Worm (Caenorhabditis elegans) whole organism, dauer: ENCODE data around the gene Y38E10A.2.

ENCODE experiments used
- unc-62 ChIP-seq: sonication (generic microtip); optimal IDR thresholded peaks from 2 replicates; lab custom pipeline; 2017; ENCODE audit warnings: missing biosample characterization, missing genetic modification reagents, missing genetic modification characterization

Gene Y38E10A.2

DNA sequence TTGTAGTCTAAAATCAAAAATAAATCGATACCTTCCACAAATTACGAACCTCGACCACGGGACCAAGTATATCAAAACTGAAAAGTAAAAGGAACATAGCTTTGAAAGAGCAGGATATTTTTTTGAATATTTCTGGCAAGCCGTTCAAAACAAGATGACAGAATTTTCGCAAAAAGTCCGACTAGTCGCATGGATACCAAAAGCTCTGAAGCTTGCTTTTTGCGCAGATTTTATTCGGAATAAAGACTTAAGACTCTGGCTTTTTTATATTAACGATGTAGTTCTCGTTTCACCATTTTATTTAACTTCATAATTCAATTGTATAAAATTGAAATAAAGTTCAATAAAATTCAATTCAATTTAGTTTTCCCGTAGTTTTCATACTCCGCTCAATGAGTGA lies at the start of gene Y38E10A.2:
Gene Y38E10A.2 (minus strand): TSS at position 101 of the 400 bp plus-strand sequence.
- TF ChIP-seq unc-62 (GFP tag; lab: Kevin White, UChicago): no peak

ce11 chrII:12622843-12623242 lies 49.4 kb upstream of the Y38E10A.2 start:
- TF ChIP-seq unc-62 (GFP tag; lab: Kevin White, UChicago): no peak

- TF ChIP-seq unc-62 (GFP tag; lab: Kevin White, UChicago): no peak
These were observed 48.6 kb upstream of the Y38E10A.2 start, which contains the start of gene nspe-8 for ce11 chrII:12621908-12622566. nspe-8 (minus strand) TSS chrII:12621958.

DNA sequence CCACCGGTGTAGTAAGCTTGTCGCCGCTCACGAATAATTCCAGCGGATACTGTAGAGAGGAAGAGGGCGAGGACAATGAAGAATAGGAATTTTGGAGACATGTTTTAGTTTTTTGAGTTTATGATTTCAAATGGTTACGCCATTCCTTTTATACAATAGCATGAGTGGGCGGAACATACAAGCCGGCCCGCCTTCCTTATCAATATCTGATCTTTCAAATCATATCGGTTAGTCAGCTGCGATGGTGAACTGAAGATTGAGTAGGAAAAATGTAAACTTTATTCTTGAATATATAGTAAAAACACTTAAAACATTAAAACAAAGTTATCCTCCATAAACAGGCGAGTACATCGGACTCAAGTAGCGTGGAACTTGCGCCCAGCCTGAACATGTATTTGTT lies 47.3 kb upstream of the Y38E10A.2 start, which contains the start of gene nspe-1:
Gene nspe-1 (minus strand): TSS at position 101 of the 400 bp plus-strand sequence.
- no peak for TF ChIP-seq unc-62 (GFP tag; lab: Kevin White, UChicago)

- TF ChIP-seq unc-62 (GFP tag; lab: Kevin White, UChicago): no peak
These were observed 45.8 kb upstream of the Y38E10A.2 start, which contains the start of gene nspe-2 for ce11 chrII:12619288-12619687. nspe-2 (minus strand) TSS chrII:12619388.

DNA sequence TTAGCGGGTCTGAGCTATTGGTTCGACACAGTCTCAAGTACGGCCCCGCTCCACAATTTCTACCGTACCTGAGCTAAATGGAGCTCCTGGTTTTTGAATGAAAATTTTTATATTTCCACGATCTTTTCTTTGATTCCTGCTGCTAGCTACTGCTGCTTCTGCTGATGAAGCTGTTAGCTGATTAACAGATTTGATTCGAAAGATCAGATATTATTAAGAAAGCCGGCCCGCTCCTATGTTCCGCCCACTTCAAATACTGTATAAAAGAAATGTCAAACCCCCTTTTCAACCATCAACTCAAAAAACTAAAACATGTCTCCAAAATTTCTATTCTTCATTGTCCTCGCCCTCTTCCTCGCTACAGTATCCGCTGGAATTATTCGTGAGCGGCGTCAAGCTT lies 44.1 kb upstream of the Y38E10A.2 start, which contains the start of gene nspe-3:
Gene nspe-3 (plus strand): TSS at position 301 of the 400 bp plus-strand sequence.
- no peak for TF ChIP-seq unc-62 (GFP tag; lab: Kevin White, UChicago)

ce11 chrII:12616081-12616480 lies 42.6 kb upstream of the Y38E10A.2 start, which contains the start of gene nspe-6:
nspe-6 (minus strand) TSS chrII:12616181.
- no peak for TF ChIP-seq unc-62 (GFP tag; lab: Kevin White, UChicago)

ce11 chrII:12615413-12615812 lies 42.0 kb upstream of the Y38E10A.2 start:
- no peak for TF ChIP-seq unc-62 (GFP tag; lab: Kevin White, UChicago)

DNA sequence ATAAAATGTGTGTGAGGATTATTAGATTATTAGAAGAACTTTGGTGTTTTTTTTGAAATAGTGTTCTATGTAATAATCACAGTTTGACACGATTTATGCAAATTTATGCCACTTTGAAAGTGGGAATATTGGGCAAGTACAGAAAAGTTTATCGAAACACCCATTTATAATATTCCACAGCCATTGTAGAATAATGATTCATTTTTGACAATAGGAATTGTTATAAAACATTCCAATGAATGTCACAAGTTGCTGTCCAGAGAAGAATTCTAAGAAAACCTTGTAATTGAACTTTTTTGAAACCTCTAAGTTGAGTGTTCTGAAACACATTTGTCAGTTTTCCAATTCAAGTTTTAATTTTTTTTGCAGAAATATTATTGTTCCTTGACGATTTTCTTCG lies 38.8 kb upstream of the Y38E10A.2 start, which contains the start of gene nspe-4:
Gene nspe-4 (plus strand): TSS at position 301 of the 400 bp plus-strand sequence.
- TF ChIP-seq unc-62 (GFP tag; lab: Kevin White, UChicago): no peak

ce11 chrII:12608653-12609052 lies 35.2 kb upstream of the Y38E10A.2 start, which contains the start of gene Y38E10A.9:
Y38E10A.9 (plus strand) TSS chrII:12608953.
- TF ChIP-seq unc-62 (GFP tag; lab: Kevin White, UChicago): no peak

DNA sequence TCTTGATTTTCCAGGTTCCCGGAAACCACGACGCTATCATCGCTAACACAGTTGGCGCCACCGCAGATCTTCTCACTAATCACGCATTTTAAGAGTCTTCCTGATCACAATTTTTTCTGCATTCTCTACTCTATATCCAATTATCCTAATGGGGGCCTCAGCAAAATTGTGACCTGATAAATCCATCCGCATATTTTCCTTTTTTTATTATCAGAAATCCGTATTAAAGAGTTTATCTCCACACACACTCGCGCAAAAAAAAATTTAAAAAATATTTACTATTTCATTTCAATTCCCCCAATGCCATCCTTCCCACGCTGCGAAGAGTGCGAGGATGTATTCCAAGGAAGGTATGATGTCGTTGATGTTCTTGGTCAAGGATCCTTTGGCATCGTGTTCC lies 33.5 kb upstream of the Y38E10A.2 start, which contains the start of gene Y38E10A.8:
Gene Y38E10A.8 (plus strand): TSS at position 301 of the 400 bp plus-strand sequence.
- TF ChIP-seq unc-62 (GFP tag; lab: Kevin White, UChicago): no peak

ce11 chrII:12606108-12606507 lies 32.7 kb upstream of the Y38E10A.2 start:
- no peak for TF ChIP-seq unc-62 (GFP tag; lab: Kevin White, UChicago)

DNA sequence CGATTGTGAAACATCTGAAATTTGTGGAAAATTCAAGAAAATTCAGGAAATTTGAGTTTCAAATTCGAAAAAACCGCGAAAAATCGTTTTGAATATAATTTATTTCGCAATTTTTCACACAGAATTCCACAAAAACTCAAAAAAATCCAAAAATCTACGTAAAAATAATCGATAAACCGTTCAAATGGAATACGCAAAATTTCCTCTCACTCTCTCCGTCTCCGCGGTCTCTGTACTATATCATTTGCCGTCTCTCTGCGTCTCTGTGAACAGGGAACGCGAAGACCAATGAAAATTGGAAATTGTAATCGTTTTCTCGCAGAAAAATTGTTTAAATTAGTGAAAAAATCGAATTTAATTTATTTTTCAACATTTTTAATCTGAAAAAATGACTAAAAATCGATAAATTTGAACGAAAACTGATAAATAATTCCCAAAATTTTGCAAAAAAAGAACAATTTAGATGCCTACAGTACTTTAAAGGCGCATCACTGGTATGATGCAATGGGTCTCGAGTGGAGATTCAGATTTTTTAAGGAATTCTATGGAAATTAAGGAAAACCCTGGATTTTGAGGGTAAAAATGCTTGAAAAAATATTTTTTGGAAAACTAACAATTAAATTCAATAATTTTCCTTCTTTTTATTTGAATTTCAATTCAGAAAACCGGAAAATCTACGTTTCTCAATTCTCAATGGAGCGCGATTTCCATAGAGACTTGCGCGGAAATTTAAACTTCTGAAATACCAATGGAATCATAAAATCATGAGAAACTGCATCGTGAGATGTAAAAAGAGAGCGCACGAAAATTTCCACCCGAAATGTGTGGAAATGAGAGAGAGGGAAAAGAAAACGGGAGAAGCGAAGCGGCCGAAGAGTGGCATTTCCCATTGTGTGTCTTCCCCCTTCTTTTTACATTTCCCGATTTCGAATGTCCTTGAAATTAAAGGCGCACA lies 30.5 kb upstream of the Y38E10A.2 start, which contains the start of the genes ceh-100 and lips-15:
Gene ceh-100 (minus strand): TSS at position 14 of the 955 bp plus-strand sequence.
Gene lips-15 (plus strand): TSS at position 720 of the 955 bp plus-strand sequence.
- TF ChIP-seq unc-62 (GFP tag; lab: Kevin White, UChicago): no peak

ce11 chrII:12580952-12581351 lies 7.5 kb upstream of the Y38E10A.2 start, which contains the start of gene clec-4:
clec-4 (minus strand) TSS chrII:12581113.
- TF ChIP-seq unc-62 (GFP tag; lab: Kevin White, UChicago): no peak

DNA sequence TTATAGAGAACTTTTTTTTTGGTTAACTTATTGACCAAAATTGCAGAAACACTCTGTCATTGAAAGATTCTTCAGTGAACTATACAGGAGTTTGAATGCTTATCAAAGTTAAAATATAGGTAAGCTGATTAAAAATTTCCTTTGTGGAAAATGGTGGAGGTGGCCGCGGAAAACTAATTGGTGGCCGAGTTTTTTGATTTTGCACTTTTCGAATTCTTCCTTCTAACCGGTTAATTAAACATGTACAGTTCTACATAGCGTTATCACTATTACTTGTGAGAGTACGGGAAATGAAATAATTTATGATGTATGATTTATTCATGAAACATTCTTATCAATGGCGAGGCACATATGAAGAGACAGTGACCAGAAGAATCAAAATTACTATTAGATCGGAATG lies 4.3 kb upstream of the Y38E10A.2 start, which contains the start of gene clec-8:
Gene clec-8 (minus strand): TSS at position 308 of the 400 bp plus-strand sequence.
- TF ChIP-seq unc-62 (GFP tag; lab: Kevin White, UChicago): no peak
